Worm (Caenorhabditis elegans) whole organism, L1 larva: ENCODE data around the gene F02C9.1.

Experiments used
- ceh-82 ChIP-seq, 3 experiments: fragments of 150-350 bp in 1 of 3; sonication (generic microtip) in 2 of 3; optimal IDR thresholded peaks; 2 replicates each; lab custom pipeline; 2014 to 2017; ENCODE audit warnings: missing biosample characterization in 3 of 3, missing genetic modification characterization in 3 of 3
- egl-13 ChIP-seq: sonication (generic microtip); optimal IDR thresholded peaks from 2 replicates; lab custom pipeline; 2016; ENCODE audit warnings: missing genotype, missing genetic modification reagents, missing genetic modification characterization, missing compliant biosample characterization
- fkh-8 ChIP-seq: sonication (generic microtip); optimal IDR thresholded peaks from 2 replicates; lab custom pipeline; 2016; ENCODE audit warnings: mild to moderate bottlenecking, missing genetic modification characterization, missing compliant biosample characterization
- mdl-1 ChIP-seq, 2 experiments: fragments of 150-350 bp; optimal IDR thresholded peaks; 2 replicates each; lab custom pipeline; 2014 to 2017; ENCODE audit warnings: missing biosample characterization in 2 of 2, missing genetic modification characterization in 2 of 2, inconsistent platforms in 1 of 2
- mep-1 ChIP-seq: fragments of 150-350 bp; optimal IDR thresholded peaks from 2 replicates; lab custom pipeline; 2014; ENCODE audit warnings: missing biosample characterization, missing genetic modification characterization
- nhr-11 ChIP-seq: fragments of 150-350 bp; optimal IDR thresholded peaks from 2 replicates; lab custom pipeline; 2014; ENCODE audit warnings: missing biosample characterization, missing genetic modification characterization
- nhr-28 ChIP-seq: fragments of 150-350 bp; optimal IDR thresholded peaks from 2 replicates; lab custom pipeline; 2014; ENCODE audit warnings: missing biosample characterization, missing genetic modification characterization
- nhr-71 ChIP-seq: sonication (generic microtip); optimal IDR thresholded peaks from 2 replicates; lab custom pipeline; 2016; ENCODE audit warnings: mild to moderate bottlenecking, missing genetic modification characterization, moderate library complexity, missing compliant biosample characterization
- nhr-77 ChIP-seq: fragments of 150-350 bp; optimal IDR thresholded peaks from 2 replicates; lab custom pipeline; 2014; ENCODE audit warnings: missing biosample characterization, missing genetic modification characterization
- snpc-4 ChIP-seq: fragments of 150-350 bp; optimal IDR thresholded peaks from 2 replicates; lab custom pipeline; 2014; ENCODE audit warnings: missing biosample characterization, missing genetic modification characterization
- ztf-11 ChIP-seq, 2 experiments: sonication (generic microtip); optimal IDR thresholded peaks; 2 replicates each; lab custom pipeline; 2016 to 2017; ENCODE audit warnings: missing genetic modification characterization in 2 of 2, missing biosample characterization in 1 of 2, missing compliant biosample characterization in 1 of 2

ce11 chrV:3105810-3106209 lies 32.7 kb upstream of the F02C9.1 start, which contains the start of gene str-69:
- TF ChIP-seq nhr-77 (tag; lab: Kevin White, UChicago) (no peak), nhr-11 (no peak), snpc-4 (no peak), mep-1 (tag; lab: Kevin White, UChicago) (no peak), nhr-71 (tag; lab: Kevin White, UChicago) (no peak), nhr-28 (no peak), ceh-82 (tag; optimal IDR thresholded peaks at IDR 0.05; lab: Kevin White, UChicago) (no peak), egl-13 (no peak), mdl-1 (tag; optimal IDR thresholded peaks at IDR 0.05; lab: Kevin White, UChicago) (no peak), ztf-11 (tag; optimal IDR thresholded peaks at IDR 0.05; lab: Kevin White, UChicago) (no peak), fkh-8 (tag; lab: Kevin White, UChicago) (no peak)
